Fruit fly (Drosophila melanogaster) whole organism, prepupa: Measurements from ENCODE around the gene CG17717.
A peak's percentile ranks its signal among the peaks of the same experiment; 100 is the strongest.

Experiments used
- Blimp-1 ChIP-seq: fragments of 200-800 bp; sonication (Bioruptor generic); optimal IDR thresholded peaks from 3 replicates; lab custom pipeline; 2017; ENCODE audit warnings: missing biosample characterization, missing genetic modification characterization, mild to moderate bottlenecking, moderate library complexity, missing genetic modification reagents
- CG10669 ChIP-seq: fragments of 200-800 bp; sonication (Bioruptor generic); optimal IDR thresholded peaks from 3 replicates; lab custom pipeline; 2018; ENCODE audit warnings: missing biosample characterization, mild to moderate bottlenecking, missing genetic modification characterization, moderate library complexity
- CG11294 ChIP-seq: fragments of 200-800 bp; sonication (Bioruptor generic); IDR thresholded peaks from 2 replicates; pipeline ENCODE4 v1.3.6; 2022; ENCODE audit warnings: missing biosample characterization, missing genetic modification characterization
- CG11762 ChIP-seq: fragments of 200-800 bp; sonication (Bioruptor generic); optimal IDR thresholded peaks from 3 replicates; lab custom pipeline; 2016; ENCODE audit warnings: missing biosample characterization, missing genetic modification characterization; ENCODE audit not compliant: insufficient read depth
- CG11902 ChIP-seq: fragments of 200-800 bp; sonication (Bioruptor generic); optimal IDR thresholded peaks from 3 replicates; lab custom pipeline; 2016; ENCODE audit warnings: missing biosample characterization, missing genetic modification characterization
- CG15336 ChIP-seq: fragments of 200-800 bp; sonication (Bioruptor generic); IDR thresholded peaks from 2 replicates; pipeline ENCODE4 v1.3.6; 2022; ENCODE audit warnings: missing biosample characterization, missing genetic modification characterization
- CG1621 ChIP-seq: fragments of 200-800 bp; sonication (Bioruptor generic); optimal IDR thresholded peaks from 3 replicates; lab custom pipeline; 2018; ENCODE audit warnings: missing biosample characterization, mild to moderate bottlenecking, missing genetic modification characterization
- CG31627 ChIP-seq: fragments of 200-800 bp; sonication (Bioruptor generic); optimal IDR thresholded peaks from 3 replicates; lab custom pipeline; 2016; ENCODE audit warnings: missing biosample characterization, missing genetic modification characterization
- CG32006 ChIP-seq: fragments of 200-800 bp; sonication (Bioruptor generic); optimal IDR thresholded peaks from 3 replicates; lab custom pipeline; 2017; ENCODE audit warnings: missing biosample characterization, mild to moderate bottlenecking, missing genetic modification characterization
- CG4318 ChIP-seq: fragments of 200-800 bp; sonication (Bioruptor generic); optimal IDR thresholded peaks from 3 replicates; lab custom pipeline; 2017; ENCODE audit warnings: missing biosample characterization, mild to moderate bottlenecking, missing genetic modification characterization
- CG6163 ChIP-seq: fragments of 200-800 bp; sonication (Bioruptor generic); IDR thresholded peaks from 3 replicates; pipeline ENCODE4 v1.3.6; 2022; ENCODE audit warnings: missing biosample characterization, missing genetic modification characterization
- CG6276 ChIP-seq: fragments of 200-800 bp; sonication (Bioruptor generic); optimal IDR thresholded peaks from 2 replicates; lab custom pipeline; 2017; ENCODE audit warnings: missing biosample characterization, mild to moderate bottlenecking, missing genetic modification characterization
- CG6808 ChIP-seq: fragments of 200-800 bp; sonication (Bioruptor generic); optimal IDR thresholded peaks from 3 replicates; lab custom pipeline; 2017; ENCODE audit warnings: missing biosample characterization, missing genetic modification characterization, mild to moderate bottlenecking, moderate library complexity, missing genetic modification reagents
- CG6854 ChIP-seq: fragments of 200-800 bp; sonication (Bioruptor generic); optimal IDR thresholded peaks from 2 replicates; lab custom pipeline; 2017; ENCODE audit warnings: missing biosample characterization, mild to moderate bottlenecking, missing genetic modification characterization
- CG7368 ChIP-seq: fragments of 200-800 bp; sonication (Bioruptor generic); optimal IDR thresholded peaks from 3 replicates; lab custom pipeline; 2016; ENCODE audit warnings: missing biosample characterization, missing genetic modification characterization
- CG8319 ChIP-seq: fragments of 200-800 bp; sonication (Bioruptor generic); optimal IDR thresholded peaks from 3 replicates; lab custom pipeline; 2016; ENCODE audit warnings: missing biosample characterization, missing genetic modification characterization
- CG8632 ChIP-seq: fragments of 200-800 bp; sonication (Bioruptor generic); optimal IDR thresholded peaks from 3 replicates; lab custom pipeline; 2016; ENCODE audit warnings: missing biosample characterization, missing genetic modification characterization
- Eip75B ChIP-seq: fragments of 200-800 bp; sonication (Bioruptor generic); optimal IDR thresholded peaks from 3 replicates; lab custom pipeline; 2016; ENCODE audit warnings: missing biosample characterization, missing genetic modification characterization
- Eip78C ChIP-seq: fragments of 200-800 bp; sonication (Bioruptor generic); peaks from one replicate; lab custom pipeline; 2016; ENCODE audit warnings: missing biosample characterization, missing genetic modification characterization
- Eip93F ChIP-seq: fragments of 200-800 bp; sonication (Bioruptor generic); optimal IDR thresholded peaks from 2 replicates; lab custom pipeline; 2016; ENCODE audit warnings: missing biosample characterization, mild to moderate bottlenecking, missing genetic modification characterization
- Ets21C ChIP-seq: fragments of 200-800 bp; sonication (Bioruptor generic); optimal IDR thresholded peaks from 3 replicates; lab custom pipeline; 2016; ENCODE audit warnings: missing biosample characterization, missing genetic modification characterization
- Ets96B ChIP-seq: fragments of 200-800 bp; optimal IDR thresholded peaks from 2 replicates; lab custom pipeline; 2019; ENCODE audit warnings: missing biosample characterization, mild to moderate bottlenecking, missing genetic modification characterization, moderate library complexity
- Gug ChIP-seq: fragments of 200-800 bp; sonication (Bioruptor generic); IDR thresholded peaks from 2 replicates; pipeline ENCODE4 v1.3.6; 2022; ENCODE audit warnings: missing biosample characterization, missing genetic modification characterization
- Hr38 ChIP-seq: sonication (Bioruptor generic); optimal IDR thresholded peaks from 2 replicates; lab custom pipeline; 2016; ENCODE audit warnings: missing biosample characterization, missing genetic modification characterization
- Hr39 ChIP-seq: fragments of 200-800 bp; sonication (Bioruptor generic); optimal IDR thresholded peaks from 2 replicates; lab custom pipeline; 2016; ENCODE audit warnings: missing biosample characterization, missing genetic modification characterization
- Lpt ChIP-seq: fragments of 200-800 bp; sonication (Bioruptor generic); optimal IDR thresholded peaks from 3 replicates; lab custom pipeline; 2016; ENCODE audit warnings: missing biosample characterization, missing genetic modification characterization
- OdsH ChIP-seq: fragments of 200-800 bp; sonication (Bioruptor generic); optimal IDR thresholded peaks from 3 replicates; lab custom pipeline; 2016; ENCODE audit warnings: missing biosample characterization, missing genetic modification characterization
- Smox ChIP-seq: fragments of 200-800 bp; sonication (Bioruptor generic); optimal IDR thresholded peaks from 3 replicates; lab custom pipeline; 2016; ENCODE audit warnings: missing biosample characterization, missing genetic modification characterization
- Sox102F ChIP-seq: fragments of 200-800 bp; sonication (Bioruptor generic); optimal IDR thresholded peaks from 2 replicates; lab custom pipeline; 2016; ENCODE audit warnings: missing biosample characterization, mild to moderate bottlenecking, missing genetic modification characterization
- Sox15 ChIP-seq: fragments of 200-800 bp; sonication (Bioruptor generic); optimal IDR thresholded peaks from 3 replicates; lab custom pipeline; 2016; ENCODE audit warnings: missing biosample characterization, missing genetic modification characterization
- achi ChIP-seq: fragments of 200-800 bp; sonication (Bioruptor generic); optimal IDR thresholded peaks from 3 replicates; lab custom pipeline; 2016; ENCODE audit warnings: missing biosample characterization, missing genetic modification characterization
- acj6 ChIP-seq: fragments of 200-800 bp; sonication (Bioruptor generic); optimal IDR thresholded peaks from 3 replicates; lab custom pipeline; 2016; ENCODE audit warnings: missing biosample characterization, missing genetic modification characterization
- cyc ChIP-seq: fragments of 200-800 bp; sonication (Bioruptor generic); optimal IDR thresholded peaks from 3 replicates; lab custom pipeline; 2016; ENCODE audit warnings: missing biosample characterization, missing genetic modification characterization
- dac ChIP-seq: fragments of 200-800 bp; sonication (Bioruptor generic); optimal IDR thresholded peaks from 2 replicates; lab custom pipeline; 2017; ENCODE audit warnings: missing biosample characterization, mild to moderate bottlenecking, missing genetic modification characterization
- dsx ChIP-seq: fragments of 200-800 bp; optimal IDR thresholded peaks from 3 replicates; lab custom pipeline; 2019; ENCODE audit warnings: missing biosample characterization, mild to moderate bottlenecking, missing genetic modification characterization, moderate library complexity; ENCODE audit not compliant: poor library complexity, severe bottlenecking
- esn ChIP-seq: fragments of 200-800 bp; sonication (Bioruptor generic); optimal IDR thresholded peaks from 2 replicates; lab custom pipeline; 2016; ENCODE audit warnings: missing biosample characterization, mild to moderate bottlenecking, missing genetic modification characterization, moderate library complexity
- fd59A ChIP-seq: fragments of 200-800 bp; sonication (Bioruptor generic); optimal IDR thresholded peaks from 2 replicates; lab custom pipeline; 2017; ENCODE audit warnings: missing biosample characterization, mild to moderate bottlenecking, missing genetic modification characterization, missing genetic modification reagents
- fkh ChIP-seq: fragments of 200-800 bp; sonication (Bioruptor generic); optimal IDR thresholded peaks from 3 replicates; lab custom pipeline; 2017; ENCODE audit warnings: missing biosample characterization, mild to moderate bottlenecking, missing genetic modification characterization, moderate library complexity
- lz ChIP-seq: fragments of 200-800 bp; sonication (Bioruptor generic); optimal IDR thresholded peaks from 3 replicates; lab custom pipeline; 2016; ENCODE audit warnings: missing biosample characterization, missing genetic modification characterization
- pdm3 ChIP-seq: fragments of 200-800 bp; sonication (Bioruptor generic); optimal IDR thresholded peaks from 3 replicates; lab custom pipeline; 2016; ENCODE audit warnings: missing biosample characterization, missing genetic modification characterization
- salr ChIP-seq, 2 experiments: fragments of 200-800 bp; sonication (Bioruptor generic); optimal IDR thresholded peaks; 3 replicates each; lab custom pipeline; 2016 to 2018; ENCODE audit warnings: missing biosample characterization in 2 of 2, missing genetic modification characterization in 2 of 2, mild to moderate bottlenecking in 1 of 2
- spab ChIP-seq: fragments of 200-800 bp; sonication (Bioruptor generic); optimal IDR thresholded peaks from 2 replicates; lab custom pipeline; 2017; ENCODE audit warnings: missing biosample characterization, mild to moderate bottlenecking, missing genetic modification characterization, missing genetic modification reagents
- ss ChIP-seq, 2 experiments: fragments of 200-800 bp; sonication (Bioruptor generic); optimal IDR thresholded peaks; 2 replicates in 1 of 2; 3 replicates in 1 of 2; lab custom pipeline; 2017 to 2018; ENCODE audit warnings: mild to moderate bottlenecking in 2 of 2, missing biosample characterization in 2 of 2, missing genetic modification characterization in 2 of 2, moderate library complexity in 1 of 2
- svp ChIP-seq: fragments of 200-800 bp; sonication (Bioruptor generic); peaks from one replicate; lab custom pipeline; 2016; ENCODE audit warnings: missing biosample characterization, missing genetic modification characterization
- topi ChIP-seq: fragments of 200-800 bp; sonication (Bioruptor generic); optimal IDR thresholded peaks from 3 replicates; lab custom pipeline; 2016; ENCODE audit warnings: missing biosample characterization, missing genetic modification characterization
- vri ChIP-seq: fragments of 200-800 bp; sonication (Bioruptor generic); optimal IDR thresholded peaks from 3 replicates; lab custom pipeline; 2016; ENCODE audit warnings: missing biosample characterization, mild to moderate bottlenecking, missing genetic modification characterization

The CG17717 gene

DNA sequence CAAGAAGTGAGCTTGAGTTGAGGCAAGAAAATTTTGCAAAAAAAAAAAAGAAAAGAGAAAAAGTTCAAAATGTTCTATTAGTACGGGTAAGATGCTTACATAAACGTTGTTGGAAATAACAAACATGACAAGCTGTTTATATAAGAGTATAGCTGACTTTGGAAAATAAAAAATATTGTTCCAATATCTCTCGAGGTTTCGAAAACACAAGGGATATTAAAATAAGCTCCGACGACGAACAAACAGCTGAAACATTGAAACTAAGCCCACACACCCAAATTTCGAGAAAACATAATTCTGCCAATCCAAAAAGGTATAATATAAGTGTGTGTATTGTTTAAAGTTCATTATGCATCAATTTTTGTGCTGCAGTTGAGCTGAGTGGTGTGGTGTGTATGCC is 15.3 kb upstream of the CG17717 start (continued):
- TF ChIP-seq svp (GFP tag; lab: Kevin White, UChicago) (peak; percentile 73), Blimp-1 (GFP tag; lab: Kevin White, UChicago) (no peak), Sox15 (GFP tag; lab: Kevin White, UChicago) (peak; percentile 38), achi (GFP tag; lab: Kevin White, UChicago) (peak; percentile 8), Gug (GFP tag; lab: Robert Waterston, UW) (no peak), Smox (GFP tag; lab: Kevin White, UChicago) (peak; percentile 60), Lpt (GFP tag; lab: Kevin White, UChicago) (no peak), Eip75B (GFP tag; lab: Kevin White, UChicago) (peak; percentile 24), CG6276 (GFP tag; lab: Kevin White, UChicago) (peak; percentile 41), OdsH (GFP tag; lab: Kevin White, UChicago) (peak; percentile 18), Hr38 (GFP tag; lab: Kevin White, UChicago) (no peak), CG4318 (GFP tag; lab: Kevin White, UChicago) (peak; percentile 38), pdm3 (GFP tag; lab: Kevin White, UChicago) (peak; percentile 53), CG11294 (no peak), CG7368 (peak; percentile 13), CG11762 (GFP tag; lab: Kevin White, UChicago) (no peak), CG31627 (GFP tag; lab: Kevin White, UChicago) (peak; percentile 46), Eip93F (no peak), ss (GFP tag; optimal IDR thresholded peaks at IDR 0.05; lab: Kevin White, UChicago) (peak in 1 of 2 experiments; percentile 11), salr (GFP tag; optimal IDR thresholded peaks at IDR 0.05; lab: Kevin White, UChicago) (peak in 1 of 2 experiments; percentile 45), cyc (GFP tag; lab: Kevin White, UChicago) (peak; percentile 35), Sox102F (GFP tag; lab: Kevin White, UChicago) (peak; percentile 33), CG6854 (GFP tag; lab: Kevin White, UChicago) (no peak), Eip78C (GFP tag; lab: Kevin White, UChicago) (peak; percentile 87), Hr39 (GFP tag; lab: Kevin White, UChicago) (peak; percentile 20)

DNA sequence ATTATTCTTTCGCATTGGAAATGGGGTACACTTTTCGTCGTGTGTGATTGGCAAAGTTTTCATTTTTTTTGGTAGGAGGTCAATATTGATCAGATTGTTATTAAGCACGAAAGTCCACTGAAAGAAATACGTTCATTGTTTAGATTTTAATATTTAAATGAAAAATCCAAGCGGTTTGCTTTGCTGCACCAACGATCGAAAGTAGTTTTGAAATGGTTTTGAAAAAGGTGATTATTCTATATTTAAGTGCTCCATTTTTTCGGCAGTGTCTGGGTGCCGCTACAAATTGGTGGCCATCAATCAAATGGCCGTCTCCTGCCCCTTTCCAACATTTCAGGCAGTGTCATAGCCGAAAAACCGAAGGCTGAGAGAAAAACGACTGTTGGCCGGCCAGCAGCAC is 14.6 kb upstream of the CG17717 start:
- TF ChIP-seq achi (GFP tag; lab: Kevin White, UChicago) (peak; percentile 37), esn (GFP tag; lab: Kevin White, UChicago) (peak; percentile 39), Ets96B (no peak), dac (GFP tag; lab: Kevin White, UChicago) (peak; percentile 52), Smox (GFP tag; lab: Kevin White, UChicago) (no peak), Gug (GFP tag; lab: Robert Waterston, UW) (no peak), CG7368 (no peak), CG11294 (peak; percentile 34; the same call in 1 of the 2 replicates), CG10669 (GFP tag; lab: Kevin White, UChicago) (no peak), fkh (no peak), salr (GFP tag; optimal IDR thresholded peaks at IDR 0.05; lab: Kevin White, UChicago) (no peak), Sox15 (GFP tag; lab: Kevin White, UChicago) (peak; percentile 15), topi (GFP tag; lab: Kevin White, UChicago) (peak; percentile 72), CG6854 (GFP tag; lab: Kevin White, UChicago) (no peak), CG8632 (GFP tag; lab: Kevin White, UChicago) (peak; percentile 11), Blimp-1 (GFP tag; lab: Kevin White, UChicago) (no peak), CG31627 (GFP tag; lab: Kevin White, UChicago) (peak; percentile 54), CG11762 (GFP tag; lab: Kevin White, UChicago) (no peak), CG6276 (GFP tag; lab: Kevin White, UChicago) (peak; percentile 28), CG1621 (tag; lab: Kevin White, UChicago) (no peak), CG32006 (GFP tag; lab: Kevin White, UChicago) (peak; percentile 61), OdsH (GFP tag; lab: Kevin White, UChicago) (peak; percentile 35), vri (GFP tag; lab: Kevin White, UChicago) (no peak), Hr38 (GFP tag; lab: Kevin White, UChicago) (no peak), svp (GFP tag; lab: Kevin White, UChicago) (peak; percentile 84), spab (GFP tag; lab: Kevin White, UChicago) (no peak), CG6808 (GFP tag; lab: Kevin White, UChicago) (no peak), lz (GFP tag; lab: Kevin White, UChicago) (peak; percentile 62), acj6 (GFP tag; lab: Kevin White, UChicago) (no peak), fd59A (GFP tag; lab: Kevin White, UChicago) (no peak), CG8319 (GFP tag; lab: Kevin White, UChicago) (no peak), Ets21C (GFP tag; lab: Kevin White, UChicago) (peak; percentile 20), CG11902 (no peak), dsx (GFP tag; lab: Kevin White, UChicago) (no peak), Eip78C (GFP tag; lab: Kevin White, UChicago) (peak; percentile 86), CG6163 (GFP tag; lab: Robert Waterston, UW) (peak; percentile 76), Eip75B (GFP tag; lab: Kevin White, UChicago) (peak; percentile 23), Lpt (GFP tag; lab: Kevin White, UChicago) (peak; percentile 9), CG15336 (GFP tag; lab: Robert Waterston, UW) (peak; percentile 48; the same call in 1 of the 2 replicates)
